Worm (Caenorhabditis elegans) whole organism, late embryonic: ENCODE measurements around the gene inso-1.

ENCODE experiments used
- T23F11.4 ChIP-seq: fragments of 200-800 bp; sonication (Bioruptor generic); optimal IDR thresholded peaks from 2 replicates; lab custom pipeline; 2018; ENCODE audit warnings: mild to moderate bottlenecking, missing genetic modification characterization, missing compliant biosample characterization
- ama-1 ChIP-seq: fragments of 150-350 bp; optimal IDR thresholded peaks from 2 replicates; lab custom pipeline; 2014
- nhr-11 ChIP-seq: fragments of 150-350 bp; optimal IDR thresholded peaks from 2 replicates; lab custom pipeline; 2014; ENCODE audit warnings: missing biosample characterization, missing genetic modification characterization

DNA sequence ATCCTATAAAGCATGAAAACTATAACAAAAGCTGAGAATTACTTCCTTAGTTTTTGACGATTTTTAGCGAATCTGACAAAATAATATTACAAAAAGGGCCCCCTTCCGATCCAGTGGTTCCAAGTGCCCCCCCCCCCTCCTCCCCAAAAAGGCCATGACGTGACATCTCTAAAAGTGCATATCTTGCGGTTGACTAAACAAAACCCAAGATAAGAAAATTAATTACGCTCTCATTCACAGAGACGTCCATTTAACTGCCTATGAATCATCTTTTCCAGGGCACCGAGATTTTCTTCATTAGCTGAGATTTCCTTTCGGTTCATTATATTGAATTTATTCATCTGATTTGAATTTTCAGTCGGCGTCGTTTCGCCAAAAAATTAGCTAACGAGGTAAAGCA is at the start of gene inso-1:
- TF ChIP-seq nhr-11 (tag; lab: Kevin White, UChicago) (no peak), ama-1 (lab: Kevin White, UChicago) (no peak), T23F11.4 (GFP tag; lab: Kevin White, UChicago) (no peak)
